Fruit fly (Drosophila melanogaster): Measurements from ENCODE around the gene ninaA.

The ninaA gene

dm6 chr2L:865851-866250 is 11.3 kb upstream of the ninaA start (continued):
- TF ChIP-seq nom (GFP tag; optimal IDR thresholded peaks at IDR 0.05) = peak; percentile 85
- TF ChIP-seq amos (GFP tag; IDR thresholded peaks at IDR 0.05; ENCODE audit: partially characterized antibody) = no peak
- peak; percentile 71 for TF ChIP-seq CG18011 (GFP tag; optimal IDR thresholded peaks at IDR 0.05)
- TF ChIP-seq mirr (GFP tag; optimal IDR thresholded peaks at IDR 0.05) = peak; percentile 77
- TF ChIP-seq CG10565 (GFP tag; optimal IDR thresholded peaks at IDR 0.05) = peak; percentile 84
- peak; percentile 95 for TF ChIP-seq CG10979 (tag; optimal IDR thresholded peaks at IDR 0.05)
- TF ChIP-seq Chrac-16 (GFP tag; optimal IDR thresholded peaks at IDR 0.05) = peak; percentile 96
- TF ChIP-seq E2f1 (GFP tag; IDR thresholded peaks at IDR 0.05) = peak; percentile 95
- peak; percentile 96 for TF ChIP-seq mam (GFP tag; optimal IDR thresholded peaks at IDR 0.05)
- TF ChIP-seq crp (GFP tag; optimal IDR thresholded peaks at IDR 0.05) = peak in 1 of 2 experiments; percentile 66
- TF ChIP-seq cad (GFP tag; optimal IDR thresholded peaks at IDR 0.05) = no peak
- peak; percentile 95 for TF ChIP-seq ap (GFP tag; IDR thresholded peaks at IDR 0.05)
- TF ChIP-seq CG4282 (GFP tag; optimal IDR thresholded peaks at IDR 0.05) = peak; percentile 81
- TF ChIP-seq klu (GFP tag; IDR thresholded peaks at IDR 0.05) = peak; percentile 90
- TF ChIP-seq en (GFP tag; optimal IDR thresholded peaks at IDR 0.05) = peak; percentile 91
- TF ChIP-seq Dp (GFP tag; optimal IDR thresholded peaks at IDR 0.05) = peak; percentile 11
- peak; percentile 93 for TF ChIP-seq cwo (GFP tag; optimal IDR thresholded peaks at IDR 0.05)
- peak; percentile 96 for TF ChIP-seq H15 (GFP tag; IDR thresholded peaks at IDR 0.05)
- peak; percentile 86 for TF ChIP-seq Bdp1 (GFP tag; optimal IDR thresholded peaks at IDR 0.05)
- TF ChIP-seq Mrtf (GFP tag; IDR thresholded peaks at IDR 0.05) = peak; percentile 95
- TF ChIP-seq salm (tag; optimal IDR thresholded peaks at IDR 0.05) = peak; percentile 93
- TF ChIP-seq CHES-1-like (GFP tag; optimal IDR thresholded peaks at IDR 0.05) = peak; percentile 92
- TF ChIP-seq Spps (tag; optimal IDR thresholded peaks at IDR 0.05) = peak; percentile 92
- peak; percentile 94 for TF ChIP-seq Meics (GFP tag; optimal IDR thresholded peaks at IDR 0.05)
- peak; percentile 65 for TF ChIP-seq CkIIα-i1 (GFP tag; IDR thresholded peaks at IDR 0.05)
- TF ChIP-seq Drgx (GFP tag; IDR thresholded peaks at IDR 0.05) = peak; percentile 98
- TF ChIP-seq Sry-δ (GFP tag; optimal IDR thresholded peaks at IDR 0.05) = peak; percentile 70
- peak; percentile 95 for TF ChIP-seq HHEX (GFP tag; optimal IDR thresholded peaks at IDR 0.05)
- peak in 1 of 2 experiments; percentile 4 for TF ChIP-seq Dfd (GFP tag; optimal IDR thresholded peaks at IDR 0.05)
- TF ChIP-seq zfh1 (GFP tag; IDR thresholded peaks at IDR 0.05) = peak; percentile 98
- peak; percentile 87 for TF ChIP-seq CG18764 (GFP tag; optimal IDR thresholded peaks at IDR 0.05)
- TF ChIP-seq ftz-f1 (GFP tag; optimal IDR thresholded peaks at IDR 0.05) = peak; percentile 79
- TF ChIP-seq CG17186 (GFP tag; optimal IDR thresholded peaks at IDR 0.05) = peak; percentile 89
- TF ChIP-seq Atf-2 (GFP tag; optimal IDR thresholded peaks at IDR 0.05) = peak; percentile 94
- TF ChIP-seq oc (tag; optimal IDR thresholded peaks at IDR 0.05) = peak; percentile 97
- peak; percentile 93 for TF ChIP-seq onecut (GFP tag; IDR thresholded peaks at IDR 0.05)
- TF ChIP-seq CG6272 (GFP tag; IDR thresholded peaks at IDR 0.05) = peak; percentile 92
- peak; percentile 97 for TF ChIP-seq slbo (GFP tag; IDR thresholded peaks at IDR 0.05)
- peak; percentile 94 for TF ChIP-seq ERR (GFP tag; optimal IDR thresholded peaks at IDR 0.05)
- TF ChIP-seq vnd (GFP tag; IDR thresholded peaks at IDR 0.05; ENCODE audit: partially characterized antibody) = no peak
- TF ChIP-seq CG6254 (GFP tag; optimal IDR thresholded peaks at IDR 0.05) = peak; percentile 92
- peak; percentile 80 for TF ChIP-seq dan (GFP tag; IDR thresholded peaks at IDR 0.05)
- peak; percentile 95 for TF ChIP-seq Hr3 (GFP tag; optimal IDR thresholded peaks at IDR 0.05)
- TF ChIP-seq mld (GFP tag; IDR thresholded peaks at IDR 0.05; ENCODE audit: partially characterized antibody) = no peak
- TF ChIP-seq lab (GFP tag; optimal IDR thresholded peaks at IDR 0.05) = peak; percentile 98
- TF ChIP-seq Dip2 (GFP tag; IDR thresholded peaks at IDR 0.05) = peak; percentile 63
- peak; percentile 95 for TF ChIP-seq CG3281 (GFP tag; optimal IDR thresholded peaks at IDR 0.05)
- TF ChIP-seq psq (GFP tag; optimal IDR thresholded peaks at IDR 0.05) = peak; percentile 92
- peak; percentile 97 for TF ChIP-seq Dbx (GFP tag; IDR thresholded peaks at IDR 0.05)
- TF ChIP-seq MESR4 (GFP tag; optimal IDR thresholded peaks at IDR 0.05) = peak; percentile 62
- TF ChIP-seq CG16815 (GFP tag; optimal IDR thresholded peaks at IDR 0.05) = peak; percentile 93

Measured in whole organism, embryonic.